Fruit fly (Drosophila melanogaster) Kc167 (cell line): ENCODE data around the gene CG10845.

Experiments
- Myc ChIP-seq: fragments of >200 bp; optimal IDR thresholded peaks from 2 replicates; lab custom pipeline; 2017; ENCODE audit warnings: missing external identifiers
- insv ChIP-seq: fragments of >200 bp; optimal IDR thresholded peaks from 3 replicates; lab custom pipeline; 2018; ENCODE audit warnings: missing external identifiers

- TF ChIP-seq Myc (lab: Kevin White, UChicago) (no peak), insv (lab: Kevin White, UChicago) (no peak)
Observed at dm6 chr3R:24857459-24857858, 43.5 kb upstream of the CG10845 start, which contains the start of gene CAH4.
